Fruit fly (Drosophila melanogaster) whole organism, embryonic: Measurements from ENCODE around the gene CG42340.
A peak's percentile ranks its signal among the peaks of the same experiment; 100 is the strongest.

Experiments used
- Abd-B ChIP-seq: fragments of 200-800 bp; sonication (Bioruptor generic); optimal IDR thresholded peaks from 2 replicates; lab custom pipeline; 2018; ENCODE audit warnings: missing biosample characterization, mild to moderate bottlenecking, missing genetic modification characterization, moderate library complexity
- Bteb2 ChIP-seq: fragments of 200-800 bp; sonication (Bioruptor generic); optimal IDR thresholded peaks from 2 replicates; lab custom pipeline; 2016; ENCODE audit warnings: missing biosample characterization, missing genetic modification characterization
- CG10147 ChIP-seq: fragments of 200-800 bp; sonication (Bioruptor generic); optimal IDR thresholded peaks from 2 replicates; lab custom pipeline; 2019; ENCODE audit warnings: missing biosample characterization, mild to moderate bottlenecking, missing genetic modification characterization, moderate library complexity
- CG10366 ChIP-seq: fragments of 200-800 bp; sonication (Bioruptor generic); IDR thresholded peaks from 2 replicates; pipeline ENCODE4 v1.3.6; 2022; ENCODE audit warnings: missing biosample characterization, missing genetic modification characterization
- CG1233 ChIP-seq: fragments of 200-800 bp; sonication (Bioruptor generic); optimal IDR thresholded peaks from 4 replicates; lab custom pipeline; 2018; ENCODE audit warnings: missing biosample characterization, mild to moderate bottlenecking, missing genetic modification characterization
- CG14014 ChIP-seq: fragments of 200-800 bp; sonication (Bioruptor generic); IDR thresholded peaks from 2 replicates; pipeline ENCODE4 v1.3.6; 2022; ENCODE audit warnings: missing biosample characterization, missing genetic modification characterization
- CG15011 ChIP-seq: fragments of 200-800 bp; sonication (Bioruptor generic); optimal IDR thresholded peaks from 3 replicates; lab custom pipeline; 2018; ENCODE audit warnings: missing biosample characterization, mild to moderate bottlenecking, missing genetic modification characterization
- CG15269 ChIP-seq: fragments of 200-800 bp; sonication (Bioruptor generic); optimal IDR thresholded peaks from 2 replicates; lab custom pipeline; 2018; ENCODE audit warnings: missing biosample characterization, mild to moderate bottlenecking, missing genetic modification characterization, moderate library complexity
- CG2202 ChIP-seq: fragments of 200-800 bp; sonication (Bioruptor generic); optimal IDR thresholded peaks from 2 replicates; lab custom pipeline; 2018; ENCODE audit warnings: missing biosample characterization, mild to moderate bottlenecking, missing genetic modification characterization
- CG2889 ChIP-seq: fragments of 200-800 bp; sonication (Bioruptor generic); IDR thresholded peaks from 3 replicates; pipeline ENCODE4 v1.3.6; 2022; ENCODE audit warnings: missing biosample characterization, missing genetic modification characterization
- CG30020 ChIP-seq: fragments of 200-800 bp; optimal IDR thresholded peaks from 2 replicates; lab custom pipeline; 2019; ENCODE audit warnings: missing biosample characterization, mild to moderate bottlenecking, missing genetic modification characterization, moderate library complexity
- CG30431 ChIP-seq: fragments of 200-800 bp; sonication (Bioruptor generic); optimal IDR thresholded peaks from 2 replicates; lab custom pipeline; 2017; ENCODE audit warnings: missing biosample characterization, missing genetic modification characterization
- CG43689 ChIP-seq: fragments of 200-800 bp; sonication (Bioruptor generic); IDR thresholded peaks from 2 replicates; pipeline ENCODE4 v1.3.6; 2022; ENCODE audit warnings: missing biosample characterization, missing genetic modification characterization
- CG4854 ChIP-seq: fragments of 200-800 bp; sonication (Bioruptor generic); optimal IDR thresholded peaks from 2 replicates; lab custom pipeline; 2016; ENCODE audit warnings: missing biosample characterization, missing genetic modification characterization, inconsistent platforms
- CG8765 ChIP-seq: fragments of 200-800 bp; sonication (Bioruptor generic); IDR thresholded peaks from 2 replicates; pipeline ENCODE4 v1.3.6; 2022; ENCODE audit warnings: missing biosample characterization, missing genetic modification characterization
- CTCF ChIP-seq: fragments of 200-800 bp; sonication (Bioruptor generic); optimal IDR thresholded peaks from 2 replicates; lab custom pipeline; 2017; ENCODE audit warnings: missing biosample characterization, mild to moderate bottlenecking, missing genetic modification characterization, moderate library complexity
- Chrac-16 ChIP-seq: fragments of 200-800 bp; sonication (Bioruptor generic); optimal IDR thresholded peaks from 3 replicates; lab custom pipeline; 2016; ENCODE audit warnings: missing biosample characterization, missing genetic modification characterization
- CoRest ChIP-seq: fragments of 200-800 bp; sonication (Bioruptor generic); optimal IDR thresholded peaks from 3 replicates; lab custom pipeline; 2018; ENCODE audit warnings: missing biosample characterization, mild to moderate bottlenecking, missing genetic modification characterization, moderate library complexity
- Dref ChIP-seq: fragments of 200-800 bp; sonication (Bioruptor generic); IDR thresholded peaks from 2 replicates; pipeline ENCODE4 v1.3.6; 2022; ENCODE audit warnings: missing biosample characterization, missing genetic modification characterization
- E2f2 ChIP-seq: fragments of 200-800 bp; sonication (Bioruptor generic); IDR thresholded peaks from 2 replicates; pipeline ENCODE4 v1.3.6; 2022; ENCODE audit warnings: missing biosample characterization, missing genetic modification characterization
- Eip74EF ChIP-seq, 2 experiments: fragments of 200-800 bp in 1 of 2; fragments of >200 bp in 1 of 2; sonication (Bioruptor generic) in 1 of 2; optimal IDR thresholded peaks; 2 replicates each; lab custom pipeline; 2017 to 2019; ENCODE audit warnings: missing biosample characterization in 2 of 2, missing genetic modification characterization in 2 of 2, mild to moderate bottlenecking in 1 of 2, moderate library complexity in 1 of 2
- Ets97D ChIP-seq: fragments of 200-800 bp; sonication (Bioruptor generic); optimal IDR thresholded peaks from 3 replicates; lab custom pipeline; 2016; ENCODE audit warnings: missing biosample characterization, missing genetic modification characterization
- GATAe ChIP-seq: fragments of 200-800 bp; sonication (Bioruptor generic); conservative IDR thresholded peaks from 2 replicates; pipeline ENCODE4 v1.3.6; 2022; ENCODE audit warnings: missing biosample characterization, missing genetic modification characterization
- H2.0 ChIP-seq: fragments of 200-800 bp; sonication (Bioruptor generic); IDR thresholded peaks from 2 replicates; pipeline ENCODE4 v1.3.6; 2022; ENCODE audit warnings: missing biosample characterization, missing genetic modification characterization
- HLH4C ChIP-seq: fragments of 200-800 bp; sonication (Bioruptor generic); IDR thresholded peaks from 3 replicates; pipeline ENCODE4 v1.3.6; 2022; ENCODE audit warnings: missing biosample characterization, missing genetic modification characterization; ENCODE audit not compliant: partially characterized antibody
- NC2β ChIP-seq: fragments of 200-800 bp; sonication (Bioruptor generic); optimal IDR thresholded peaks from 2 replicates; lab custom pipeline; 2016; ENCODE audit warnings: missing biosample characterization, missing genetic modification characterization
- Nf-YA ChIP-seq: fragments of 200-800 bp; sonication (Bioruptor generic); IDR thresholded peaks from 2 replicates; pipeline ENCODE4 v1.3.6; 2022; ENCODE audit warnings: missing biosample characterization, missing genetic modification characterization
- Optix ChIP-seq: fragments of 200-800 bp; sonication (Bioruptor generic); IDR thresholded peaks from 3 replicates; pipeline ENCODE4 v1.3.6; 2022; ENCODE audit warnings: missing biosample characterization, missing genetic modification characterization
- Six4 ChIP-seq: fragments of 200-800 bp; sonication (Bioruptor generic); optimal IDR thresholded peaks from 2 replicates; lab custom pipeline; 2016; ENCODE audit warnings: missing biosample characterization, missing genetic modification characterization
- Sry-β ChIP-seq: fragments of 200-800 bp; sonication (Bioruptor generic); optimal IDR thresholded peaks from 2 replicates; lab custom pipeline; 2018; ENCODE audit warnings: missing biosample characterization, mild to moderate bottlenecking, missing genetic modification characterization, moderate library complexity
- Stat92E ChIP-seq, 3 experiments: fragments of >200 bp in 2 of 3; fragments of 200-800 bp in 1 of 3; sonication (Bioruptor generic) in 1 of 3; optimal IDR thresholded peaks; 2 replicates each; lab custom pipeline; 2017 to 2019; ENCODE audit warnings: missing biosample characterization in 3 of 3, missing genetic modification characterization in 3 of 3, mild to moderate bottlenecking in 1 of 3, moderate library complexity in 1 of 3
- chn ChIP-seq: fragments of 200-800 bp; sonication (Bioruptor generic); optimal IDR thresholded peaks from 2 replicates; lab custom pipeline; 2016; ENCODE audit warnings: missing biosample characterization, missing genetic modification characterization
- dmrt11E ChIP-seq: fragments of 200-800 bp; sonication (Bioruptor generic); optimal IDR thresholded peaks from 3 replicates; lab custom pipeline; 2018; ENCODE audit warnings: missing biosample characterization, mild to moderate bottlenecking, missing genetic modification characterization, moderate library complexity
- fd102C ChIP-seq: fragments of 200-800 bp; sonication (Bioruptor generic); optimal IDR thresholded peaks from 2 replicates; lab custom pipeline; 2018; ENCODE audit warnings: missing biosample characterization, mild to moderate bottlenecking, missing genetic modification characterization, moderate library complexity
- fd96Cb ChIP-seq: fragments of 200-800 bp; sonication (Bioruptor generic); optimal IDR thresholded peaks from 2 replicates; lab custom pipeline; 2018; ENCODE audit warnings: missing biosample characterization, mild to moderate bottlenecking, missing genetic modification characterization, moderate library complexity
- gce ChIP-seq: fragments of 200-800 bp; sonication (Bioruptor generic); IDR thresholded peaks from 3 replicates; pipeline ENCODE4 v1.3.6; 2022; ENCODE audit warnings: missing biosample characterization, missing genetic modification characterization
- inv ChIP-seq: fragments of 200-800 bp; sonication (Bioruptor generic); IDR thresholded peaks from 2 replicates; pipeline ENCODE4 v1.3.6; 2022; ENCODE audit warnings: missing biosample characterization, missing genetic modification characterization; ENCODE audit not compliant: partially characterized antibody
- jigr1 ChIP-seq: fragments of 200-800 bp; sonication (Bioruptor generic); IDR thresholded peaks from 3 replicates; pipeline ENCODE4 v1.3.6; 2022; ENCODE audit warnings: missing biosample characterization, missing genetic modification characterization
- kni ChIP-seq: fragments of 200-800 bp; sonication (Bioruptor generic); optimal IDR thresholded peaks from 3 replicates; lab custom pipeline; 2017; ENCODE audit warnings: mild to moderate bottlenecking, missing biosample characterization, missing genetic modification reagents, missing genetic modification characterization
- nau ChIP-seq: fragments of 200-800 bp; sonication (Bioruptor generic); optimal IDR thresholded peaks from 3 replicates; lab custom pipeline; 2017; ENCODE audit warnings: missing biosample characterization, mild to moderate bottlenecking, missing genetic modification characterization, missing genetic modification reagents
- org-1 ChIP-seq: fragments of 200-800 bp; sonication (Bioruptor generic); optimal IDR thresholded peaks from 2 replicates; lab custom pipeline; 2017; ENCODE audit warnings: missing biosample characterization, missing genetic modification characterization
- otp ChIP-seq: fragments of 200-800 bp; sonication (Bioruptor generic); IDR thresholded peaks from 3 replicates; pipeline ENCODE4, ENCODE4 v1.3.6; 2022; ENCODE audit warnings: missing biosample characterization, missing genetic modification characterization
- pb ChIP-seq: fragments of 200-800 bp; sonication (Bioruptor generic); optimal IDR thresholded peaks from 3 replicates; lab custom pipeline; 2016; ENCODE audit warnings: missing biosample characterization, missing genetic modification characterization
- pum ChIP-seq: fragments of 200-800 bp; sonication (Bioruptor generic); optimal IDR thresholded peaks from 2 replicates; lab custom pipeline; 2016; ENCODE audit warnings: missing biosample characterization, missing genetic modification characterization
- salm ChIP-seq: fragments of 200-800 bp; sonication (Bioruptor generic); optimal IDR thresholded peaks from 2 replicates; lab custom pipeline; 2018; ENCODE audit warnings: missing biosample characterization, mild to moderate bottlenecking, missing genetic modification characterization
- sd ChIP-seq: fragments of 200-800 bp; sonication (Bioruptor generic); optimal IDR thresholded peaks from 3 replicates; lab custom pipeline; 2018; ENCODE audit warnings: missing biosample characterization, mild to moderate bottlenecking, missing genetic modification characterization, moderate library complexity
- slp2 ChIP-seq: fragments of 200-800 bp; sonication (Bioruptor generic); optimal IDR thresholded peaks from 2 replicates; lab custom pipeline; 2016; ENCODE audit warnings: missing biosample characterization, missing genetic modification characterization
- sob ChIP-seq: fragments of 200-800 bp; sonication (Bioruptor generic); IDR thresholded peaks from 2 replicates; pipeline ENCODE4 v1.3.6; 2022; ENCODE audit warnings: missing biosample characterization, missing genetic modification characterization
- sqz ChIP-seq: fragments of 200-800 bp; sonication (Bioruptor generic); optimal IDR thresholded peaks from 3 replicates; lab custom pipeline; 2018; ENCODE audit warnings: missing biosample characterization, mild to moderate bottlenecking, missing genetic modification characterization
- usp ChIP-seq: fragments of >200 bp; optimal IDR thresholded peaks from 2 replicates; lab custom pipeline; 2017; ENCODE audit warnings: missing biosample characterization, missing genetic modification characterization

CG42340 gene

dm6 chrX:6571234-6571915, 47.3 kb upstream of the CG42340 start (continued):
- TF ChIP-seq CG14014 (GFP tag; lab: Robert Waterston, UW), result peak; percentile 73
- TF ChIP-seq fd102C (GFP tag; lab: Kevin White, UChicago), result no peak
- TF ChIP-seq NC2β, result peak; percentile 21
- TF ChIP-seq org-1 (GFP tag; lab: Kevin White, UChicago), result peak; percentile 86
- TF ChIP-seq Six4, result peak; percentile 81
- no peak for TF ChIP-seq Bteb2 (GFP tag; lab: Kevin White, UChicago)
- TF ChIP-seq CG8765 (GFP tag; lab: Robert Waterston, UW), result peak; percentile 31; the same call in 1 of the 2 replicates
- TF ChIP-seq sd (tag; lab: Kevin White, UChicago), result peak; percentile 59
- TF ChIP-seq CG1233 (GFP tag; lab: Kevin White, UChicago), result peak; percentile 87
- peak; percentile 72 for TF ChIP-seq sob (GFP tag; lab: Robert Waterston, UW)
- peak; percentile 60 for TF ChIP-seq Sry-β
- peak; percentile 83 for TF ChIP-seq jigr1 (GFP tag; lab: Robert Waterston, UW)
- TF ChIP-seq pb (GFP tag; lab: Kevin White, UChicago), result no peak
- peak; percentile 88 for TF ChIP-seq CG2202 (tag; lab: Kevin White, UChicago)
- peak in 1 of 3 experiments; percentile 81 for TF ChIP-seq Stat92E (GFP tag; optimal IDR thresholded peaks at IDR 0.05; lab: Kevin White, UChicago)
- peak; percentile 68 for TF ChIP-seq Abd-B (GFP tag; lab: Kevin White, UChicago)
- peak; percentile 40 for TF ChIP-seq CTCF (GFP tag; lab: Kevin White, UChicago)
- peak; percentile 70 for TF ChIP-seq CG30020 (tag; lab: Kevin White, UChicago)
- peak; percentile 46; the same call in 1 of the 2 replicates for TF ChIP-seq CG43689 (GFP tag; lab: Robert Waterston, UW)
- peak; percentile 35 for TF ChIP-seq slp2
- no peak for TF ChIP-seq HLH4C (GFP tag; lab: Robert Waterston, UW)
- peak; percentile 88 for TF ChIP-seq sqz (GFP tag; lab: Kevin White, UChicago)
- TF ChIP-seq CG10147 (GFP tag; lab: Kevin White, UChicago), result peak; percentile 81
- TF ChIP-seq usp (GFP tag; lab: Kevin White, UChicago), result no peak
- peak; percentile 86 for TF ChIP-seq nau (GFP tag; lab: Kevin White, UChicago)
- TF ChIP-seq CG15011 (GFP tag; lab: Kevin White, UChicago), result peak; percentile 79
- peak; percentile 70 for TF ChIP-seq kni (GFP tag; lab: Kevin White, UChicago)
- peak; percentile 95 for TF ChIP-seq CoRest (tag; lab: Kevin White, UChicago)
- no peak for TF ChIP-seq Ets97D (GFP tag; lab: Kevin White, UChicago)
- peak; percentile 75 for TF ChIP-seq Chrac-16 (GFP tag; lab: Kevin White, UChicago)
- no peak for TF ChIP-seq gce (GFP tag; lab: Robert Waterston, UW)
- peak; percentile 43; the same call in 1 of the 3 replicates for TF ChIP-seq Optix
- peak; percentile 59; the same call in 1 of the 3 replicates for TF ChIP-seq CG2889
- TF ChIP-seq H2.0, result peak; percentile 79
- peak; percentile 88 for TF ChIP-seq CG15269
- TF ChIP-seq inv (GFP tag; lab: Robert Waterston, UW), result no peak
- TF ChIP-seq GATAe, result no peak
- TF ChIP-seq E2f2 (GFP tag; lab: Robert Waterston, UW), result peak; percentile 65
- TF ChIP-seq Eip74EF (GFP tag; optimal IDR thresholded peaks at IDR 0.05; lab: Kevin White, UChicago), result peak in 1 of 2 experiments; percentile 86
- peak; percentile 79 for TF ChIP-seq CG30431 (GFP tag; lab: Kevin White, UChicago)
- peak; percentile 93 for TF ChIP-seq dmrt11E (tag; lab: Kevin White, UChicago)
- peak; percentile 89 for TF ChIP-seq salm
- no peak for TF ChIP-seq Dref (GFP tag; lab: Robert Waterston, UW)
- TF ChIP-seq pum (GFP tag; lab: Kevin White, UChicago), result peak; percentile 53
- TF ChIP-seq Nf-YA (GFP tag; lab: Robert Waterston, UW), result 0 out of 2 replicates have a peak, but pooled peaks have one; percentile 25
- TF ChIP-seq CG4854 (GFP tag; lab: Kevin White, UChicago), result peak; percentile 49
- TF ChIP-seq otp (GFP tag; lab: Robert Waterston, UW), result 0 out of 3 replicates have a peak, but pooled peaks have one; percentile 47
- TF ChIP-seq CG10366 (GFP tag; lab: Robert Waterston, UW), result peak; percentile 59
- TF ChIP-seq fd96Cb, result peak; percentile 92
- peak; percentile 59 for TF ChIP-seq chn (GFP tag; lab: Kevin White, UChicago)
